Fruit fly (Drosophila melanogaster): ENCODE measurements around the gene CG5326.

- TF ChIP-seq Pif1B (GFP tag; optimal IDR thresholded peaks at IDR 0.05) (no peak), rn (GFP tag; IDR thresholded peaks at IDR 0.05) (no peak), CG15710 (tag; optimal IDR thresholded peaks at IDR 0.05) (no peak), EcR (GFP tag; optimal IDR thresholded peaks at IDR 0.05) (no peak), CG34367 (tag; optimal IDR thresholded peaks at IDR 0.05) (no peak), CG12605 (GFP tag; IDR thresholded peaks at IDR 0.05) (no peak), CG32121 (GFP tag; IDR thresholded peaks at IDR 0.05) (no peak), Snoo (tag; optimal IDR thresholded peaks at IDR 0.05) (no peak), Pif1A (GFP tag; optimal IDR thresholded peaks at IDR 0.05) (no peak)
Measured at dm6 chr3R:22525073-22525413, 14.7 kb downstream of the CG5326 start.
